Worm (Caenorhabditis elegans): ENCODE measurements around the gene pno-1.

pno-1 gene

ce11 chrII:9753056-9753455 lies 10.4 kb upstream of the pno-1 start, which contains the start of gene Y53C12B.7:
Y53C12B.7 (minus strand) TSS chrII:9753218.
- TF ChIP-seq nhr-232 (tag; optimal IDR thresholded peaks at IDR 0.05) (no peak), ceh-22 (tag; optimal IDR thresholded peaks at IDR 0.05) (no peak), unc-3 (GFP tag; conservative IDR thresholded peaks at IDR 0.05) (no peak), unc-3 (tag; optimal IDR thresholded peaks at IDR 0.05) (no peak), ceh-48 (tag; optimal IDR thresholded peaks at IDR 0.05) (no peak)

- TF ChIP-seq pha-4 (tag; optimal IDR thresholded peaks at IDR 0.05) (no peak), K02D7.2 (tag; optimal IDR thresholded peaks at IDR 0.05) (no peak), unc-42 (tag; optimal IDR thresholded peaks at IDR 0.05) (no peak), ztf-16 (tag; optimal IDR thresholded peaks at IDR 0.05) (no peak), ceh-9 (tag; optimal IDR thresholded peaks at IDR 0.05) (no peak), ceh-22 (tag; optimal IDR thresholded peaks at IDR 0.05) (no peak), ceh-24 (tag; optimal IDR thresholded peaks at IDR 0.05) (no peak), mec-3 (tag; optimal IDR thresholded peaks at IDR 0.05; ENCODE audit: borderline replicate concordance) (no peak)
Observed at ce11 chrII:9752278-9752677, 9.6 kb upstream of the pno-1 start.

- TF ChIP-seq lin-11 (tag; optimal IDR thresholded peaks at IDR 0.05) (no peak), nfya-1 (tag; optimal IDR thresholded peaks at IDR 0.05) (peak; percentile 89), hlh-15 (tag; optimal IDR thresholded peaks at IDR 0.05) (no peak), odd-2 (tag; optimal IDR thresholded peaks at IDR 0.05) (no peak), tbx-2 (tag; optimal IDR thresholded peaks at IDR 0.05) (peak; percentile 41), pag-3 (tag; optimal IDR thresholded peaks at IDR 0.05; ENCODE audit: borderline replicate concordance) (no peak), ceh-2 (tag; optimal IDR thresholded peaks at IDR 0.05) (peak; percentile 27), unc-42 (tag; optimal IDR thresholded peaks at IDR 0.05) (peak; percentile 82), ceh-31 (tag; optimal IDR thresholded peaks at IDR 0.05) (peak; percentile 60), ttx-3 (tag; optimal IDR thresholded peaks at IDR 0.05) (no peak), hlh-8 (tag; optimal IDR thresholded peaks at IDR 0.05) (no peak), ceh-48 (tag; optimal IDR thresholded peaks at IDR 0.05) (peak; percentile 33), elt-2 (tag; optimal IDR thresholded peaks at IDR 0.05) (peak; percentile 39), ceh-45 (GFP tag; IDR thresholded peaks at IDR 0.05) (no peak), sdc-2 (tag; optimal IDR thresholded peaks at IDR 0.05) (no peak), fkh-10 (GFP tag; optimal IDR thresholded peaks at IDR 0.05) (no peak), ceh-19 (GFP tag; optimal IDR thresholded peaks at IDR 0.05) (no peak), pax-1 (tag; optimal IDR thresholded peaks at IDR 0.05) (peak; percentile 10), ceh-34 (tag; optimal IDR thresholded peaks at IDR 0.05) (peak; percentile 37)
Observed at ce11 chrII:9746069-9746468, 3.4 kb upstream of the pno-1 start, which contains the start of the genes Y53C12B.1 and nos-3. Y53C12B.1 (minus strand) TSS chrII:9746078. nos-3 (plus strand) TSS chrII:9746316.

DNA sequence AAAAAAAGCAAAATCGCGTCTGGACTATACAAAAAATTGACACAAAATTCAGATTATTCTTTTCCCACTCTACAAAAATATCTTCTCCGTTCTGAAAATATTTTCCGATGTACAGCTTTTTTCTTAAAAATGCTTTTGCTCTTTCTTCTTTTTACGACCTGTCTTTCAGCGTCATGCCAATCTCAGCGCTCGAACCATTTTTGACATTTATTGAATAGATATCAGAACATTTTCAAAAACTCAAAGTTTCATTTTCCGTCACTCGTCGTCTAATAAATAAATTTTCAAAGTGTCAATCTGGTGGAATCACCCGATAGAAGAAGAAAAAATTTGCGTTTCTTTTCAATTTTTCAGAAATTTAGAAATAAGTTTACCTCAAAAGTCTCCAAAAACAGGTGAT lies 1.3 kb downstream of the pno-1 start:
- no peak for TF ChIP-seq T23F11.4 (GFP tag; optimal IDR thresholded peaks at IDR 0.05)

ce11 chrII:9740552-9740951 lies 2.1 kb downstream of the pno-1 start:
- TF ChIP-seq elt-2 (tag; optimal IDR thresholded peaks at IDR 0.05) (peak; percentile 22), ceh-24 (tag; optimal IDR thresholded peaks at IDR 0.05) (no peak), madf-2 (tag; optimal IDR thresholded peaks at IDR 0.05) (peak; percentile 28), unc-3 (GFP tag; conservative IDR thresholded peaks at IDR 0.05) (no peak), unc-3 (tag; optimal IDR thresholded peaks at IDR 0.05) (no peak), unc-42 (tag; optimal IDR thresholded peaks at IDR 0.05) (no peak), unc-55 (GFP tag; optimal IDR thresholded peaks at IDR 0.05) (no peak), ama-1 (optimal IDR thresholded peaks at IDR 0.05) (no peak)

- no peak for TF ChIP-seq hlh-8 (tag; optimal IDR thresholded peaks at IDR 0.05)
- no peak for TF ChIP-seq zip-5 (tag; optimal IDR thresholded peaks at IDR 0.05)
- TF ChIP-seq ceh-18 (tag; optimal IDR thresholded peaks at IDR 0.05) = no peak
- no peak for TF ChIP-seq lim-6 (tag; optimal IDR thresholded peaks at IDR 0.05)
- TF ChIP-seq F13H6.1 (tag; optimal IDR thresholded peaks at IDR 0.05) = no peak
- no peak for TF ChIP-seq tbx-2 (tag; optimal IDR thresholded peaks at IDR 0.05)
- no peak for TF ChIP-seq ceh-9 (tag; optimal IDR thresholded peaks at IDR 0.05)
- no peak for TF ChIP-seq ceh-2 (tag; optimal IDR thresholded peaks at IDR 0.05)
- TF ChIP-seq elt-2 (tag; optimal IDR thresholded peaks at IDR 0.05) = no peak
- no peak for TF ChIP-seq ceh-19 (GFP tag; optimal IDR thresholded peaks at IDR 0.05)
Observed at ce11 chrII:9738820-9739219, 3.9 kb downstream of the pno-1 start.
